Fruit fly (Drosophila melanogaster) whole organism, embryonic: ENCODE results near the gene Fit2.
A peak's percentile ranks its signal among the peaks of the same experiment; 100 is the strongest.

Experiments
- Ada2b ChIP-seq: fragments of 200-800 bp; sonication (Bioruptor generic); IDR thresholded peaks from 2 replicates; pipeline ENCODE4 v1.3.6; 2022; ENCODE audit warnings: missing biosample characterization, missing genetic modification characterization
- Atf6 ChIP-seq: fragments of 200-800 bp; sonication (Bioruptor generic); IDR thresholded peaks from 2 replicates; pipeline ENCODE4 v1.3.6; 2022; ENCODE audit warnings: missing biosample characterization, missing genetic modification characterization
- Blimp-1 ChIP-seq: fragments of 200-800 bp; sonication (Bioruptor generic); optimal IDR thresholded peaks from 3 replicates; lab custom pipeline; 2018; ENCODE audit warnings: missing biosample characterization, missing genetic modification characterization, mild to moderate bottlenecking, moderate library complexity, missing genetic modification reagents
- C15 ChIP-seq: fragments of 200-800 bp; sonication (Bioruptor generic); IDR thresholded peaks from 3 replicates; pipeline ENCODE4 v1.3.6; 2022; ENCODE audit warnings: missing biosample characterization, missing genetic modification characterization
- CG10274 ChIP-seq: fragments of 200-800 bp; sonication (Bioruptor generic); optimal IDR thresholded peaks from 3 replicates; lab custom pipeline; 2017; ENCODE audit warnings: missing biosample characterization, mild to moderate bottlenecking, missing genetic modification characterization
- CG10543 ChIP-seq: fragments of 200-800 bp; sonication (Bioruptor generic); optimal IDR thresholded peaks from 3 replicates; lab custom pipeline; 2017; ENCODE audit warnings: missing biosample characterization, mild to moderate bottlenecking, missing genetic modification characterization, moderate library complexity
- CG11695 ChIP-seq: fragments of 200-800 bp; sonication (Bioruptor generic); IDR thresholded peaks from 3 replicates; pipeline ENCODE4 v1.3.6; 2022; ENCODE audit warnings: missing biosample characterization, missing genetic modification characterization
- CG11696 ChIP-seq: fragments of 200-800 bp; sonication (Bioruptor generic); IDR thresholded peaks from 2 replicates; pipeline ENCODE4 v1.3.6; 2022; ENCODE audit warnings: missing biosample characterization, missing genetic modification characterization
- CG12104 ChIP-seq: fragments of 200-800 bp; sonication (Bioruptor generic); optimal IDR thresholded peaks from 3 replicates; lab custom pipeline; 2016; ENCODE audit warnings: missing biosample characterization, missing genetic modification characterization
- CG12391 ChIP-seq: fragments of 200-800 bp; sonication (Bioruptor generic); optimal IDR thresholded peaks from 3 replicates; lab custom pipeline; 2018; ENCODE audit warnings: missing biosample characterization, mild to moderate bottlenecking, missing genetic modification characterization, moderate library complexity
- CG15269 ChIP-seq: fragments of 200-800 bp; sonication (Bioruptor generic); optimal IDR thresholded peaks from 2 replicates; lab custom pipeline; 2018; ENCODE audit warnings: missing biosample characterization, mild to moderate bottlenecking, missing genetic modification characterization, moderate library complexity
- CG1602 ChIP-seq: fragments of 200-800 bp; sonication (Bioruptor generic); optimal IDR thresholded peaks from 3 replicates; lab custom pipeline; 2016; ENCODE audit warnings: missing biosample characterization, missing genetic modification characterization
- CG17361 ChIP-seq: fragments of 200-800 bp; sonication (Bioruptor generic); IDR thresholded peaks from 3 replicates; pipeline ENCODE4 v1.3.6; 2022; ENCODE audit warnings: missing biosample characterization, missing genetic modification characterization
- CG2116 ChIP-seq: fragments of 200-800 bp; sonication (Bioruptor generic); optimal IDR thresholded peaks from 3 replicates; lab custom pipeline; 2018; ENCODE audit warnings: missing biosample characterization, mild to moderate bottlenecking, missing genetic modification characterization
- CG31224 ChIP-seq: fragments of 200-800 bp; sonication (Bioruptor generic); IDR thresholded peaks from 2 replicates; pipeline ENCODE4 v1.3.6; 2022; ENCODE audit warnings: missing biosample characterization, missing genetic modification characterization
- CG3163 ChIP-seq: fragments of 200-800 bp; sonication (Bioruptor generic); optimal IDR thresholded peaks from 3 replicates; lab custom pipeline; 2016; ENCODE audit warnings: missing biosample characterization, missing genetic modification characterization
- CG32772 ChIP-seq: fragments of 200-800 bp; sonication (Bioruptor generic); IDR thresholded peaks from 2 replicates; pipeline ENCODE4 v1.3.6; 2022; ENCODE audit warnings: missing biosample characterization, missing genetic modification characterization
- CG34376 ChIP-seq: fragments of 200-800 bp; sonication (Bioruptor generic); optimal IDR thresholded peaks from 2 replicates; lab custom pipeline; 2018; ENCODE audit warnings: missing biosample characterization, mild to moderate bottlenecking, missing genetic modification characterization
- CG3995 ChIP-seq: fragments of 200-800 bp; sonication (Bioruptor generic); optimal IDR thresholded peaks from 3 replicates; lab custom pipeline; 2016; ENCODE audit warnings: missing biosample characterization, missing genetic modification characterization
- CG8089 ChIP-seq: fragments of 200-800 bp; sonication (Bioruptor generic); optimal IDR thresholded peaks from 3 replicates; lab custom pipeline; 2016; ENCODE audit warnings: missing biosample characterization, missing genetic modification characterization
- CG8290 ChIP-seq, 3 experiments: fragments of 200-800 bp; sonication (Bioruptor generic); optimal IDR thresholded peaks; 2 replicates each; lab custom pipeline; 2016 to 2019; ENCODE audit warnings: missing biosample characterization in 3 of 3, missing genetic modification characterization in 3 of 3, mild to moderate bottlenecking in 2 of 3, moderate library complexity in 1 of 3
- CrebB ChIP-seq: fragments of 200-800 bp; sonication (Bioruptor generic); optimal IDR thresholded peaks from 3 replicates; lab custom pipeline; 2018; ENCODE audit warnings: missing biosample characterization, mild to moderate bottlenecking, missing genetic modification characterization
- Dbx ChIP-seq: fragments of 200-800 bp; sonication (Bioruptor generic); IDR thresholded peaks from 3 replicates; pipeline ENCODE4 v1.3.6; 2022; ENCODE audit warnings: missing biosample characterization, missing genetic modification characterization
- Deaf1 ChIP-seq: fragments of 200-800 bp; optimal IDR thresholded peaks from 3 replicates; lab custom pipeline; 2019; ENCODE audit warnings: missing biosample characterization, mild to moderate bottlenecking, missing genetic modification characterization, moderate library complexity
- Dip3 ChIP-seq: fragments of 200-800 bp; sonication (Bioruptor generic); optimal IDR thresholded peaks from 3 replicates; lab custom pipeline; 2016; ENCODE audit warnings: missing biosample characterization, missing genetic modification characterization
- Doc3 ChIP-seq: fragments of 200-800 bp; sonication (Bioruptor generic); IDR thresholded peaks from 3 replicates; pipeline ENCODE4 v1.3.6; 2022; ENCODE audit warnings: missing biosample characterization, missing genetic modification characterization; ENCODE audit not compliant: partially characterized antibody
- E2f2 ChIP-seq: fragments of 200-800 bp; sonication (Bioruptor generic); IDR thresholded peaks from 2 replicates; pipeline ENCODE4 v1.3.6; 2022; ENCODE audit warnings: missing biosample characterization, missing genetic modification characterization
- Fer1 ChIP-seq: fragments of 200-800 bp; sonication (Bioruptor generic); optimal IDR thresholded peaks from 2 replicates; lab custom pipeline; 2017; ENCODE audit warnings: missing biosample characterization, mild to moderate bottlenecking, missing genetic modification characterization
- HLH3B ChIP-seq: fragments of 200-800 bp; sonication (Bioruptor generic); IDR thresholded peaks from 2 replicates; pipeline ENCODE4 v1.3.6; 2022; ENCODE audit warnings: missing biosample characterization, missing genetic modification characterization
- Hmr ChIP-seq: fragments of 200-800 bp; sonication (Bioruptor generic); optimal IDR thresholded peaks from 3 replicates; lab custom pipeline; 2017; ENCODE audit warnings: mild to moderate bottlenecking, missing biosample characterization, missing genetic modification reagents, missing genetic modification characterization
- Kr ChIP-seq: fragments of 200-800 bp; sonication (Bioruptor generic); optimal IDR thresholded peaks from 2 replicates; lab custom pipeline; 2017; ENCODE audit warnings: missing biosample characterization, mild to moderate bottlenecking, missing genetic modification characterization
- MBD-R2 ChIP-seq: fragments of 200-800 bp; sonication (Bioruptor generic); IDR thresholded peaks from 2 replicates; pipeline ENCODE4 v1.3.6; 2022; ENCODE audit warnings: missing biosample characterization, missing genetic modification characterization
- Mes4 ChIP-seq: fragments of 200-800 bp; sonication (Bioruptor generic); optimal IDR thresholded peaks from 2 replicates; lab custom pipeline; 2016; ENCODE audit warnings: missing biosample characterization, missing genetic modification characterization
- Sin3A ChIP-seq: fragments of >200 bp; optimal IDR thresholded peaks from 2 replicates; lab custom pipeline; 2018
- Vsx1 ChIP-seq: fragments of 200-800 bp; sonication (Bioruptor generic); optimal IDR thresholded peaks from 2 replicates; lab custom pipeline; 2017; ENCODE audit warnings: missing biosample characterization, mild to moderate bottlenecking, missing genetic modification characterization, missing genetic modification reagents
- ase ChIP-seq: fragments of 200-800 bp; sonication (Bioruptor generic); IDR thresholded peaks from 3 replicates; pipeline ENCODE4 v1.3.6; 2022; ENCODE audit warnings: missing biosample characterization, missing genetic modification characterization
- exex ChIP-seq: fragments of 200-800 bp; sonication (Bioruptor generic); optimal IDR thresholded peaks from 4 replicates; lab custom pipeline; 2018; ENCODE audit warnings: missing biosample characterization, mild to moderate bottlenecking, missing genetic modification characterization, moderate library complexity
- inv ChIP-seq: fragments of 200-800 bp; sonication (Bioruptor generic); IDR thresholded peaks from 2 replicates; pipeline ENCODE4 v1.3.6; 2022; ENCODE audit warnings: missing biosample characterization, missing genetic modification characterization; ENCODE audit not compliant: partially characterized antibody
- lola ChIP-seq, 3 experiments: fragments of >200 bp in 2 of 3; fragments of 200-800 bp in 1 of 3; sonication (Bioruptor generic) in 1 of 3; optimal IDR thresholded peaks; 2 replicates each; lab custom pipeline; 2017 to 2019; ENCODE audit warnings: missing biosample characterization in 3 of 3, missing genetic modification characterization in 3 of 3, mild to moderate bottlenecking in 1 of 3, moderate library complexity in 1 of 3
- nau ChIP-seq: fragments of 200-800 bp; sonication (Bioruptor generic); optimal IDR thresholded peaks from 3 replicates; lab custom pipeline; 2017; ENCODE audit warnings: missing biosample characterization, mild to moderate bottlenecking, missing genetic modification characterization, missing genetic modification reagents
- p53 ChIP-seq: fragments of 200-800 bp; sonication (Bioruptor generic); optimal IDR thresholded peaks from 2 replicates; lab custom pipeline; 2016; ENCODE audit warnings: missing biosample characterization, missing genetic modification characterization
- row ChIP-seq: fragments of 200-800 bp; sonication (Bioruptor generic); IDR thresholded peaks from 3 replicates; pipeline ENCODE4 v1.3.6; 2022; ENCODE audit warnings: missing biosample characterization, missing genetic modification characterization
- sd ChIP-seq: fragments of 200-800 bp; sonication (Bioruptor generic); optimal IDR thresholded peaks from 3 replicates; lab custom pipeline; 2018; ENCODE audit warnings: missing biosample characterization, mild to moderate bottlenecking, missing genetic modification characterization, moderate library complexity
- seq ChIP-seq: fragments of 200-800 bp; sonication (Bioruptor generic); IDR thresholded peaks from 2 replicates; pipeline ENCODE4 v1.3.6; 2022; ENCODE audit warnings: missing biosample characterization, missing genetic modification characterization
- slbo ChIP-seq: fragments of 200-800 bp; sonication (Bioruptor generic); IDR thresholded peaks from 2 replicates; pipeline ENCODE4 v1.3.6; 2022; ENCODE audit warnings: missing biosample characterization, missing genetic modification characterization
- sob ChIP-seq: fragments of 200-800 bp; sonication (Bioruptor generic); IDR thresholded peaks from 2 replicates; pipeline ENCODE4 v1.3.6; 2022; ENCODE audit warnings: missing biosample characterization, missing genetic modification characterization
- vnd ChIP-seq: fragments of 200-800 bp; sonication (Bioruptor generic); IDR thresholded peaks from 3 replicates; pipeline ENCODE4 v1.3.6; 2022; ENCODE audit warnings: missing biosample characterization, missing genetic modification characterization; ENCODE audit not compliant: partially characterized antibody
- wor ChIP-seq: fragments of 200-800 bp; sonication (Bioruptor generic); IDR thresholded peaks from 2 replicates; pipeline ENCODE4 v1.3.6; 2022; ENCODE audit warnings: missing biosample characterization, missing genetic modification characterization

The Fit2 gene

DNA sequence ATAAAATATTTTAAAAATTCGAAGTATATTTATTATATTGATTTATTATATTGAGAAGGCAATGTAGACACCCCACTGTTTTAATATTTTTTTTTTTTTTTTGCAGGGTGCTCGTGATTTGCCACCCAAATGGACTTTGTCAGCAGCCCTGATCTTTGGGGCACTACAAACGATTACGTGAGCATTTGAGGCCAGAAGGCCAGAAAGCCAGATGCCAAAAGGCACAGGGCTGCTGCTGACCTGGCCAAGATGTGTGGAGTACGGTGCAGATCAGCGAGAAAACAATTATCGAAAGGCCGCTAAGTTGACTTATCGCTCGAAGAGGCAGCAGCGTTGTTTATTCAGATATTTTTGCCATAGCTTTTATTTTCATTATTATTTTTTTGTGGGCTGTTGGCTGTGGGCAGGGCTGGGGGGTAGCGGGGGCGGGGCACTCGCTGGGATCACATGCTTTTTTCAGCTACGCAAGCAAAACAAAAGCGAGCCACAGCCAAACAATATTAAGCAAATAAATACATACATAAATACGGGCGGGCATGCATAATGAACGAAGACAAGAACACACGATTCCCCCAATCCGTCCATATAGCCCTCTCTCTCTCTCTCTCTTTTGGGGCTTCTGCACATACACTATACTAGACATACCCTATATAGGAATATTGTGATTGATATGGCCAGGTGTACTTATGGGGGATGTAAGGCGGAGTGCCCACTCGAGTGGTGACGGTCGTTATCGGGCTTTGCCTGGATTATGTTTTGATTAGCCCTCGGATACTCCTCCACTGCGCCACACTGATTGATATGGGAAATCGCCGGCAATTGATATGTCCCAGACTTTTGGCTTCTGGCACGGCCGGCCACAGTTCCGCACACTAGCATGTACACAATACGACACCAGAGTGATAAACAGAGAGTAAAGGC is 20.6 kb upstream of the Fit2 start (continued):
- peak; percentile 42 for TF ChIP-seq Fer1 (GFP tag; lab: Kevin White, UChicago)
- TF ChIP-seq CG10543 (GFP tag; lab: Kevin White, UChicago), result peak; percentile 95
- TF ChIP-seq Vsx1 (GFP tag; lab: Kevin White, UChicago), result peak; percentile 84
- TF ChIP-seq slbo (GFP tag; lab: Robert Waterston, UW), result peak; percentile 56
- peak; percentile 5; the same call in 1 of the 2 replicates for TF ChIP-seq CG31224 (GFP tag; lab: Robert Waterston, UW)
- TF ChIP-seq nau, result peak; percentile 48
- TF ChIP-seq row (GFP tag; lab: Robert Waterston, UW), result 0 out of 3 replicates have a peak, but pooled peaks have one; percentile 45
- TF ChIP-seq ase (GFP tag; lab: Robert Waterston, UW), result 0 out of 3 replicates have a peak, but pooled peaks have one; percentile 28
- peak; percentile 74 for TF ChIP-seq Dbx (GFP tag; lab: Robert Waterston, UW)
- no peak; the same call in 1 of the 2 replicates for TF ChIP-seq MBD-R2 (GFP tag; lab: Robert Waterston, UW)
- TF ChIP-seq exex (tag; lab: Kevin White, UChicago), result peak; percentile 96
- TF ChIP-seq Blimp-1 (GFP tag; lab: Kevin White, UChicago), result peak; percentile 7
- TF ChIP-seq C15 (GFP tag; lab: Robert Waterston, UW), result no peak
- 0 out of 2 replicates have a peak, but pooled peaks have one; percentile 32 for TF ChIP-seq CG11696 (GFP tag; lab: Robert Waterston, UW)
- no peak for TF ChIP-seq Kr (GFP tag; lab: Kevin White, UChicago)
- no peak for TF ChIP-seq CG3995 (GFP tag; lab: Kevin White, UChicago)
- TF ChIP-seq CG3163 (GFP tag; lab: Kevin White, UChicago), result no peak
- TF ChIP-seq HLH3B (GFP tag; lab: Robert Waterston, UW), result 0 out of 2 replicates have a peak, but pooled peaks have one; percentile 15
- TF ChIP-seq Deaf1 (tag; lab: Kevin White, UChicago), result peak; percentile 59
- TF ChIP-seq sob (GFP tag; lab: Robert Waterston, UW), result 0 out of 2 replicates have a peak, but pooled peaks have one; percentile 8
- TF ChIP-seq CG15269 (tag; lab: Kevin White, UChicago), result no peak
- no peak for TF ChIP-seq CG10274 (GFP tag; lab: Kevin White, UChicago)
- TF ChIP-seq CG11695 (GFP tag; lab: Robert Waterston, UW), result peak; percentile 33; the same call in 2 of the 3 replicates
- peak; percentile 58 for TF ChIP-seq Hmr
- peak; percentile 57; the same call in 1 of the 2 replicates for TF ChIP-seq Atf6 (GFP tag; lab: Robert Waterston, UW)
- TF ChIP-seq CrebB (tag; lab: Kevin White, UChicago), result no peak
- no peak for TF ChIP-seq inv
- TF ChIP-seq CG1602, result no peak
- no peak for TF ChIP-seq lola (GFP tag; optimal IDR thresholded peaks at IDR 0.05; lab: Kevin White, UChicago)
- TF ChIP-seq CG17361 (GFP tag; lab: Robert Waterston, UW), result no peak
- peak; percentile 52 for TF ChIP-seq sd (tag; lab: Kevin White, UChicago)
- TF ChIP-seq Sin3A (lab: Kevin White, UChicago), result no peak
- no peak for TF ChIP-seq wor (GFP tag; lab: Robert Waterston, UW)
- no peak for TF ChIP-seq Mes4 (GFP tag; lab: Kevin White, UChicago)
- TF ChIP-seq vnd (GFP tag; lab: Robert Waterston, UW), result peak; percentile 69; the same call in 2 of the 3 replicates
- peak; percentile 28 for TF ChIP-seq CG12104 (GFP tag; lab: Kevin White, UChicago)
- TF ChIP-seq seq (GFP tag; lab: Robert Waterston, UW), result no peak
- TF ChIP-seq CG32772 (GFP tag; lab: Robert Waterston, UW), result no peak
- no peak for TF ChIP-seq CG8290 (GFP tag; optimal IDR thresholded peaks at IDR 0.05; lab: Kevin White, UChicago)
- TF ChIP-seq CG8290 (tag; optimal IDR thresholded peaks at IDR 0.05; lab: Kevin White, UChicago), result peak in 1 of 2 experiments; percentile 2
- TF ChIP-seq E2f2 (GFP tag; lab: Robert Waterston, UW), result no peak
- no peak for TF ChIP-seq CG8089 (GFP tag; lab: Kevin White, UChicago)
- peak; percentile 69 for TF ChIP-seq CG34376 (GFP tag; lab: Kevin White, UChicago)
- no peak for TF ChIP-seq Dip3 (GFP tag; lab: Kevin White, UChicago)
- TF ChIP-seq CG2116, result no peak
- TF ChIP-seq Doc3 (GFP tag; lab: Robert Waterston, UW), result no peak
- TF ChIP-seq p53, result no peak
- TF ChIP-seq Ada2b (GFP tag; lab: Robert Waterston, UW), result no peak
- TF ChIP-seq CG12391 (tag; lab: Kevin White, UChicago), result no peak
